Fruit fly (Drosophila melanogaster) whole organism, embryonic: ENCODE measurements around the gene Mrm2.

ENCODE experiments used
- Atf-2 ChIP-seq: fragments of 200-800 bp; sonication (Bioruptor generic); optimal IDR thresholded peaks from 2 replicates; lab custom pipeline; 2016; ENCODE audit warnings: missing biosample characterization, missing genetic modification characterization
- B-H2 ChIP-seq: fragments of 200-800 bp; sonication (Bioruptor generic); optimal IDR thresholded peaks from 2 replicates; lab custom pipeline; 2018; ENCODE audit warnings: missing biosample characterization, mild to moderate bottlenecking, missing genetic modification characterization
- CG10274 ChIP-seq: fragments of 200-800 bp; sonication (Bioruptor generic); optimal IDR thresholded peaks from 3 replicates; lab custom pipeline; 2017; ENCODE audit warnings: missing biosample characterization, mild to moderate bottlenecking, missing genetic modification characterization
- CG13296 ChIP-seq: fragments of 200-800 bp; sonication (Bioruptor generic); optimal IDR thresholded peaks from 3 replicates; lab custom pipeline; 2018; ENCODE audit warnings: missing biosample characterization, mild to moderate bottlenecking, missing genetic modification characterization
- CG13775 ChIP-seq: fragments of 200-800 bp; sonication (Bioruptor generic); optimal IDR thresholded peaks from 3 replicates; lab custom pipeline; 2017; ENCODE audit warnings: missing biosample characterization, mild to moderate bottlenecking, missing genetic modification characterization
- CG14710 ChIP-seq: fragments of 200-800 bp; sonication (Bioruptor generic); optimal IDR thresholded peaks from 3 replicates; lab custom pipeline; 2019; ENCODE audit warnings: missing biosample characterization, mild to moderate bottlenecking, missing genetic modification characterization, moderate library complexity
- CG15696 ChIP-seq: fragments of 200-800 bp; sonication (Bioruptor generic); optimal IDR thresholded peaks from 2 replicates; lab custom pipeline; 2019; ENCODE audit warnings: missing biosample characterization, mild to moderate bottlenecking, missing genetic modification characterization, moderate library complexity
- CG17359 ChIP-seq: fragments of 200-800 bp; sonication (Bioruptor generic); optimal IDR thresholded peaks from 3 replicates; lab custom pipeline; 2018; ENCODE audit warnings: missing biosample characterization, mild to moderate bottlenecking, missing genetic modification characterization, moderate library complexity
- CG17361 ChIP-seq: fragments of 200-800 bp; sonication (Bioruptor generic); IDR thresholded peaks from 3 replicates; pipeline ENCODE4 v1.3.6; 2022; ENCODE audit warnings: missing biosample characterization, missing genetic modification characterization
- CG17568 ChIP-seq: fragments of 200-800 bp; sonication (Bioruptor generic); optimal IDR thresholded peaks from 2 replicates; lab custom pipeline; 2018; ENCODE audit warnings: missing biosample characterization, mild to moderate bottlenecking, missing genetic modification characterization, moderate library complexity
- CG18764 ChIP-seq: fragments of 200-800 bp; sonication (Bioruptor generic); optimal IDR thresholded peaks from 3 replicates; lab custom pipeline; 2016; ENCODE audit warnings: missing biosample characterization, missing genetic modification characterization
- CG2116 ChIP-seq: fragments of 200-800 bp; sonication (Bioruptor generic); optimal IDR thresholded peaks from 3 replicates; lab custom pipeline; 2018; ENCODE audit warnings: missing biosample characterization, mild to moderate bottlenecking, missing genetic modification characterization
- CG2120 ChIP-seq: fragments of 200-800 bp; sonication (Bioruptor generic); optimal IDR thresholded peaks from 3 replicates; lab custom pipeline; 2016; ENCODE audit warnings: missing biosample characterization, missing genetic modification characterization
- CG30020 ChIP-seq: fragments of 200-800 bp; optimal IDR thresholded peaks from 2 replicates; lab custom pipeline; 2019; ENCODE audit warnings: missing biosample characterization, mild to moderate bottlenecking, missing genetic modification characterization, moderate library complexity
- CG33557 ChIP-seq: fragments of 200-800 bp; sonication (Bioruptor generic); optimal IDR thresholded peaks from 2 replicates; lab custom pipeline; 2019; ENCODE audit warnings: missing biosample characterization, mild to moderate bottlenecking, missing genetic modification characterization, moderate library complexity
- CG4360 ChIP-seq: fragments of 200-800 bp; sonication (Bioruptor generic); IDR thresholded peaks from 2 replicates; pipeline ENCODE4 v1.3.6; 2022; ENCODE audit warnings: missing biosample characterization, missing genetic modification characterization
- CG4404 ChIP-seq: fragments of 200-800 bp; sonication (Bioruptor generic); IDR thresholded peaks from 2 replicates; pipeline ENCODE4 v1.3.6; 2022; ENCODE audit warnings: missing biosample characterization, missing genetic modification characterization
- CG8290 ChIP-seq, 3 experiments: fragments of 200-800 bp; sonication (Bioruptor generic); optimal IDR thresholded peaks; 2 replicates each; lab custom pipeline; 2016 to 2019; ENCODE audit warnings: missing biosample characterization in 3 of 3, missing genetic modification characterization in 3 of 3, mild to moderate bottlenecking in 2 of 3, moderate library complexity in 1 of 3
- CG9437 ChIP-seq: fragments of 200-800 bp; sonication (Bioruptor generic); optimal IDR thresholded peaks from 2 replicates; lab custom pipeline; 2018; ENCODE audit warnings: missing biosample characterization, mild to moderate bottlenecking, missing genetic modification characterization
- CG9932 ChIP-seq: fragments of 200-800 bp; sonication (Bioruptor generic); IDR thresholded peaks from 2 replicates; pipeline ENCODE4 v1.3.6; 2022; ENCODE audit warnings: missing biosample characterization, missing genetic modification characterization
- CoRest ChIP-seq: fragments of 200-800 bp; sonication (Bioruptor generic); optimal IDR thresholded peaks from 3 replicates; lab custom pipeline; 2018; ENCODE audit warnings: missing biosample characterization, mild to moderate bottlenecking, missing genetic modification characterization, moderate library complexity
- D19B ChIP-seq: fragments of 200-800 bp; sonication (Bioruptor generic); optimal IDR thresholded peaks from 2 replicates; lab custom pipeline; 2017; ENCODE audit warnings: missing biosample characterization, mild to moderate bottlenecking, missing genetic modification characterization
- Dll ChIP-seq: fragments of 200-800 bp; sonication (Bioruptor generic); IDR thresholded peaks from 4 replicates; pipeline ENCODE4 v1.3.6; 2022; ENCODE audit warnings: missing biosample characterization, missing genetic modification characterization; ENCODE audit not compliant: partially characterized antibody
- ERR ChIP-seq: fragments of 200-800 bp; sonication (Bioruptor generic); optimal IDR thresholded peaks from 2 replicates; lab custom pipeline; 2016; ENCODE audit warnings: missing biosample characterization, missing genetic modification characterization
- Elba2 ChIP-seq: fragments of 200-800 bp; sonication (Bioruptor generic); optimal IDR thresholded peaks from 3 replicates; lab custom pipeline; 2016; ENCODE audit warnings: missing biosample characterization, missing genetic modification characterization
- GATAe ChIP-seq: fragments of 200-800 bp; sonication (Bioruptor generic); conservative IDR thresholded peaks from 2 replicates; pipeline ENCODE4 v1.3.6; 2022; ENCODE audit warnings: missing biosample characterization, missing genetic modification characterization
- Gsc ChIP-seq: fragments of 200-800 bp; sonication (Bioruptor generic); IDR thresholded peaks from 2 replicates; pipeline ENCODE4 v1.3.6; 2022; ENCODE audit warnings: missing biosample characterization, missing genetic modification characterization
- Ravus ChIP-seq: fragments of 200-800 bp; sonication (Bioruptor generic); IDR thresholded peaks from 2 replicates; pipeline ENCODE4 v1.3.6; 2022; ENCODE audit warnings: missing biosample characterization, missing genetic modification characterization
- Side ChIP-seq: fragments of 200-800 bp; sonication (Bioruptor generic); optimal IDR thresholded peaks from 2 replicates; lab custom pipeline; 2016; ENCODE audit warnings: missing biosample characterization, missing genetic modification characterization
- Sin3A ChIP-seq: fragments of >200 bp; optimal IDR thresholded peaks from 2 replicates; lab custom pipeline; 2018
- Spps ChIP-seq: fragments of 200-800 bp; sonication (Bioruptor generic); optimal IDR thresholded peaks from 2 replicates; lab custom pipeline; 2018; ENCODE audit warnings: missing biosample characterization, mild to moderate bottlenecking, missing genetic modification characterization
- YL-1 ChIP-seq: fragments of 200-800 bp; sonication (Bioruptor generic); optimal IDR thresholded peaks from 3 replicates; lab custom pipeline; 2017; ENCODE audit warnings: missing biosample characterization, mild to moderate bottlenecking, missing genetic modification characterization
- abd-A ChIP-seq: fragments of 200-800 bp; sonication (Bioruptor generic); optimal IDR thresholded peaks from 3 replicates; lab custom pipeline; 2019; ENCODE audit warnings: missing biosample characterization, mild to moderate bottlenecking, missing genetic modification characterization, moderate library complexity
- cad ChIP-seq: fragments of >200 bp; optimal IDR thresholded peaks from 2 replicates; lab custom pipeline; 2017; ENCODE audit warnings: missing biosample characterization, missing genetic modification characterization
- cg ChIP-seq: fragments of 200-800 bp; sonication (Bioruptor generic); optimal IDR thresholded peaks from 3 replicates; lab custom pipeline; 2019; ENCODE audit warnings: missing biosample characterization, mild to moderate bottlenecking, missing genetic modification characterization, moderate library complexity
- ems ChIP-seq: fragments of 200-800 bp; sonication (Bioruptor generic); optimal IDR thresholded peaks from 3 replicates; lab custom pipeline; 2016; ENCODE audit warnings: missing biosample characterization, missing genetic modification characterization
- esg ChIP-seq: fragments of 200-800 bp; sonication (Bioruptor generic); conservative IDR thresholded peaks from 2 replicates; pipeline ENCODE4 v1.3.6; 2022; ENCODE audit warnings: missing biosample characterization, missing genetic modification characterization
- gcm ChIP-seq: fragments of 200-800 bp; sonication (Bioruptor generic); optimal IDR thresholded peaks from 2 replicates; lab custom pipeline; 2019; ENCODE audit warnings: missing biosample characterization, mild to moderate bottlenecking, missing genetic modification characterization, moderate library complexity
- gt ChIP-seq: fragments of 200-800 bp; sonication (Bioruptor generic); IDR thresholded peaks from 2 replicates; pipeline ENCODE4 v1.3.6; 2022; ENCODE audit warnings: missing biosample characterization, missing genetic modification characterization
- hb ChIP-seq: fragments of 200-800 bp; sonication (Bioruptor generic); IDR thresholded peaks from 3 replicates; pipeline ENCODE4 v1.3.6; 2022; ENCODE audit warnings: missing biosample characterization, missing genetic modification characterization; ENCODE audit not compliant: partially characterized antibody
- lbe ChIP-seq: fragments of 200-800 bp; sonication (Bioruptor generic); optimal IDR thresholded peaks from 2 replicates; lab custom pipeline; 2016; ENCODE audit warnings: missing biosample characterization, mild to moderate bottlenecking, missing genetic modification characterization
- lov ChIP-seq, 2 experiments: fragments of 200-800 bp in 1 of 2; fragments of >200 bp in 1 of 2; sonication (Bioruptor generic) in 1 of 2; IDR thresholded peaks in 1 of 2; optimal IDR thresholded peaks in 1 of 2; 2 replicates in 1 of 2; 3 replicates in 1 of 2; pipeline versions ENCODE4 v1.3.6 to Lab custom; 2017 to 2022; ENCODE audit warnings: missing biosample characterization in 1 of 2, missing genetic modification characterization in 1 of 2
- luna ChIP-seq: fragments of 200-800 bp; sonication (Bioruptor generic); optimal IDR thresholded peaks from 2 replicates; lab custom pipeline; 2016; ENCODE audit warnings: missing biosample characterization, missing genetic modification characterization
- pb ChIP-seq: fragments of 200-800 bp; sonication (Bioruptor generic); optimal IDR thresholded peaks from 3 replicates; lab custom pipeline; 2016; ENCODE audit warnings: missing biosample characterization, missing genetic modification characterization
- rib ChIP-seq: fragments of 200-800 bp; sonication (Bioruptor generic); IDR thresholded peaks from 2 replicates; pipeline ENCODE4 v1.3.6; 2022; ENCODE audit warnings: missing biosample characterization, missing genetic modification characterization
- stwl ChIP-seq: fragments of 200-800 bp; sonication (Bioruptor generic); optimal IDR thresholded peaks from 3 replicates; lab custom pipeline; 2018; ENCODE audit warnings: missing biosample characterization, mild to moderate bottlenecking, missing genetic modification characterization, moderate library complexity
- tio ChIP-seq: fragments of 200-800 bp; sonication (Bioruptor generic); optimal IDR thresholded peaks from 2 replicates; lab custom pipeline; 2017; ENCODE audit warnings: missing biosample characterization, missing genetic modification characterization, inconsistent platforms
- twi ChIP-seq: fragments of 200-800 bp; optimal IDR thresholded peaks from 2 replicates; lab custom pipeline; 2019; ENCODE audit warnings: missing biosample characterization, mild to moderate bottlenecking, missing genetic modification characterization, moderate library complexity
- tx ChIP-seq: fragments of 200-800 bp; sonication (Bioruptor generic); optimal IDR thresholded peaks from 2 replicates; lab custom pipeline; 2016; ENCODE audit warnings: missing biosample characterization, missing genetic modification characterization
- wek ChIP-seq: fragments of 200-800 bp; sonication (Bioruptor generic); optimal IDR thresholded peaks from 3 replicates; lab custom pipeline; 2018; ENCODE audit warnings: missing biosample characterization, mild to moderate bottlenecking, missing genetic modification characterization, moderate library complexity

Mrm2 gene

dm6 chr3R:19880431-19880939, 19.1 kb downstream of the Mrm2 start (continued):
- TF ChIP-seq CG30020 (tag; lab: Kevin White, UChicago) (no peak), Gsc (GFP tag; lab: Robert Waterston, UW) (no peak), CG17361 (GFP tag; lab: Robert Waterston, UW) (peak; percentile 63), CG2116 (peak; percentile 5), twi (tag; lab: Kevin White, UChicago) (peak; percentile 46), CG13775 (GFP tag; lab: Kevin White, UChicago) (peak; percentile 21), CG9932 (GFP tag; lab: Robert Waterston, UW) (peak; percentile 22; the same call in 1 of the 2 replicates), wek (GFP tag; lab: Kevin White, UChicago) (peak; percentile 0), CG10274 (GFP tag; lab: Kevin White, UChicago) (no peak), abd-A (tag; lab: Kevin White, UChicago) (no peak), Atf-2 (no peak), CoRest (tag; lab: Kevin White, UChicago) (peak; percentile 63), tio (GFP tag; lab: Kevin White, UChicago) (no peak), Spps (tag; lab: Kevin White, UChicago) (no peak), gt (GFP tag; lab: Robert Waterston, UW) (no peak), ERR (GFP tag; lab: Kevin White, UChicago) (peak; percentile 44), pb (GFP tag; lab: Kevin White, UChicago) (no peak), CG13296 (GFP tag; lab: Kevin White, UChicago) (peak; percentile 86), CG9437 (GFP tag; lab: Kevin White, UChicago) (peak; percentile 64), hb (no peak), Elba2 (GFP tag; lab: Kevin White, UChicago) (no peak), Ravus (no peak), lov (optimal IDR thresholded peaks at IDR 0.05; lab: Kevin White, UChicago) (no peak), lov (GFP tag; IDR thresholded peaks at IDR 0.05; lab: Robert Waterston, UW) (0 out of 3 replicates have a peak, but pooled peaks have one; percentile 55), CG14710 (peak; percentile 28), cg (peak; percentile 85), ems (no peak), CG15696 (tag; lab: Kevin White, UChicago) (no peak), CG2120 (GFP tag; lab: Kevin White, UChicago) (peak; percentile 59), lbe (GFP tag; lab: Kevin White, UChicago) (peak; percentile 47), rib (GFP tag; lab: Robert Waterston, UW) (no peak), CG8290 (GFP tag; optimal IDR thresholded peaks at IDR 0.05; lab: Kevin White, UChicago) (no peak), CG8290 (tag; optimal IDR thresholded peaks at IDR 0.05; lab: Kevin White, UChicago) (no peak), Side (peak; percentile 58), GATAe (GFP tag; lab: Robert Waterston, UW) (0 out of 2 replicates have a peak, but pooled peaks have one; percentile 12), Sin3A (lab: Kevin White, UChicago) (no peak), CG4404 (0 out of 2 replicates have a peak, but pooled peaks have one; percentile 16), Dll (no peak), luna (GFP tag; lab: Kevin White, UChicago) (no peak), D19B (GFP tag; lab: Kevin White, UChicago) (no peak), B-H2 (GFP tag; lab: Kevin White, UChicago) (peak; percentile 43), cad (GFP tag; lab: Kevin White, UChicago) (no peak), CG17359 (peak; percentile 59), stwl (no peak), gcm (GFP tag; lab: Kevin White, UChicago) (peak; percentile 34), CG17568 (GFP tag; lab: Kevin White, UChicago) (no peak), YL-1 (GFP tag; lab: Kevin White, UChicago) (no peak), tx (GFP tag; lab: Kevin White, UChicago) (peak; percentile 11), esg (GFP tag; lab: Robert Waterston, UW) (no peak; the same call in 1 of the 2 replicates), CG33557 (GFP tag; lab: Kevin White, UChicago) (no peak), CG4360 (GFP tag; lab: Robert Waterston, UW) (peak; percentile 62), CG18764 (no peak)
